Fruit fly (Drosophila melanogaster): ENCODE measurements around the gene CG12477.
A peak's percentile ranks its signal among the peaks of the same experiment; 100 is the strongest.

The CG12477 gene

dm6 chr3L:18683846-18684245, 39.2 kb downstream of the CG12477 start, which contains the start of gene Chmp1:
TSS of gene Chmp1 (minus strand) at chr3L:18684061.
- TF ChIP-seq usp (GFP tag; optimal IDR thresholded peaks at IDR 0.05) (no peak), brk (GFP tag; optimal IDR thresholded peaks at IDR 0.05) (no peak), HLH106 (tag; optimal IDR thresholded peaks at IDR 0.05) (no peak), Jra (GFP tag; optimal IDR thresholded peaks at IDR 0.05) (peak; percentile 69), Myc (optimal IDR thresholded peaks at IDR 0.05) (no peak), lola (GFP tag; optimal IDR thresholded peaks at IDR 0.05) (no peak), Rel (GFP tag; optimal IDR thresholded peaks at IDR 0.05) (no peak), Rel (tag; optimal IDR thresholded peaks at IDR 0.05) (peak; percentile 87), Dif (GFP tag; optimal IDR thresholded peaks at IDR 0.05; ENCODE audit: partially characterized antibody) (no peak), tai (GFP tag; optimal IDR thresholded peaks at IDR 0.05) (no peak), dl (GFP tag; optimal IDR thresholded peaks at IDR 0.05; ENCODE audit: insufficient read depth in 1 of 2, partially characterized antibody in 2 of 2) (peak in 1 of 2 experiments; percentile 50)

dm6 chr3L:18681550-18682217, 41.4 kb downstream of the CG12477 start, which contains the start of the genes Sgf11 and CG32202:
TSS of gene Sgf11 (minus strand) at chr3L:18681836.
TSS of gene CG32202 (plus strand) at chr3L:18682184.
- peak; percentile 8 for TF ChIP-seq ey (GFP tag; optimal IDR thresholded peaks at IDR 0.05)
- TF ChIP-seq Dfd (GFP tag; optimal IDR thresholded peaks at IDR 0.05): no peak
- TF ChIP-seq Rel (GFP tag; optimal IDR thresholded peaks at IDR 0.05): no peak
- peak; percentile 9 for TF ChIP-seq Rel (tag; optimal IDR thresholded peaks at IDR 0.05)
- TF ChIP-seq pan (optimal IDR thresholded peaks at IDR 0.05): no peak
- TF ChIP-seq jim (GFP tag; optimal IDR thresholded peaks at IDR 0.05): no peak
- no peak for TF ChIP-seq tai (GFP tag; optimal IDR thresholded peaks at IDR 0.05)
- TF ChIP-seq h (GFP tag; optimal IDR thresholded peaks at IDR 0.05): no peak
- TF ChIP-seq br (GFP tag; optimal IDR thresholded peaks at IDR 0.05): no peak
- TF ChIP-seq N (GFP tag; optimal IDR thresholded peaks at IDR 0.05): no peak
- peak; percentile 67 for TF ChIP-seq HLH106 (tag; optimal IDR thresholded peaks at IDR 0.05)
- peak; percentile 29 for TF ChIP-seq woc (GFP tag; optimal IDR thresholded peaks at IDR 0.05)
- TF ChIP-seq CrebA (GFP tag; optimal IDR thresholded peaks at IDR 0.05; ENCODE audit: borderline replicate concordance): no peak
- no peak for TF ChIP-seq Hnf4 (GFP tag; optimal IDR thresholded peaks at IDR 0.05)
- no peak for TF ChIP-seq sage (GFP tag; optimal IDR thresholded peaks at IDR 0.05)
- no peak for TF ChIP-seq dmrt93B (GFP tag; optimal IDR thresholded peaks at IDR 0.05)
- no peak for TF ChIP-seq dsf (GFP tag; optimal IDR thresholded peaks at IDR 0.05; ENCODE audit: borderline replicate concordance)
- no peak for TF ChIP-seq sv (GFP tag; optimal IDR thresholded peaks at IDR 0.05)
- TF ChIP-seq GATAd (GFP tag; optimal IDR thresholded peaks at IDR 0.05): peak; percentile 10
- no peak for TF ChIP-seq Hr78 (GFP tag; optimal IDR thresholded peaks at IDR 0.05)
- no peak for TF ChIP-seq dl (GFP tag; optimal IDR thresholded peaks at IDR 0.05; ENCODE audit: insufficient read depth in 1 of 2, partially characterized antibody in 2 of 2)
- TF ChIP-seq psq (GFP tag; optimal IDR thresholded peaks at IDR 0.05): peak; percentile 66
- no peak for TF ChIP-seq CG32264 (GFP tag; optimal IDR thresholded peaks at IDR 0.05)
- TF ChIP-seq Hr83 (GFP tag; optimal IDR thresholded peaks at IDR 0.05; ENCODE audit: poor library complexity, severe bottlenecking): no peak
- TF ChIP-seq fru (GFP tag; optimal IDR thresholded peaks at IDR 0.05): no peak
- peak in 1 of 2 experiments; percentile 66 for TF ChIP-seq foxo (GFP tag; optimal IDR thresholded peaks at IDR 0.05)
- TF ChIP-seq lola (GFP tag; optimal IDR thresholded peaks at IDR 0.05): no peak
- peak; percentile 61 for TF ChIP-seq Sp1 (GFP tag; optimal IDR thresholded peaks at IDR 0.05)
- peak; percentile 24 for TF ChIP-seq OdsH (GFP tag; optimal IDR thresholded peaks at IDR 0.05)
- TF ChIP-seq CG9705 (GFP tag; optimal IDR thresholded peaks at IDR 0.05): no peak
- no peak for TF ChIP-seq usp (GFP tag; optimal IDR thresholded peaks at IDR 0.05)
- peak; percentile 11 for TF ChIP-seq Jra (GFP tag; optimal IDR thresholded peaks at IDR 0.05)
- no peak for TF ChIP-seq Myc (optimal IDR thresholded peaks at IDR 0.05)
- TF ChIP-seq Mio (GFP tag; optimal IDR thresholded peaks at IDR 0.05): no peak
- no peak for TF ChIP-seq Abd-B (GFP tag; optimal IDR thresholded peaks at IDR 0.05)
- TF ChIP-seq Vsx2 (GFP tag; optimal IDR thresholded peaks at IDR 0.05; ENCODE audit: partially characterized antibody): no peak
- no peak for TF ChIP-seq Dif (GFP tag; optimal IDR thresholded peaks at IDR 0.05; ENCODE audit: partially characterized antibody)
- TF ChIP-seq rgr (GFP tag; optimal IDR thresholded peaks at IDR 0.05): peak; percentile 55
- no peak for TF ChIP-seq brk (GFP tag; optimal IDR thresholded peaks at IDR 0.05)

Data from whole organism, wandering third instar larva.